Worm (Caenorhabditis elegans) whole organism, young adult: Measurements from ENCODE around the gene his-18.

Experiments
- B0035.1 ChIP-seq: sonication (generic microtip); optimal IDR thresholded peaks from 2 replicates; lab custom pipeline; 2016; ENCODE audit warnings: missing genetic modification characterization, mild to moderate bottlenecking, missing compliant biosample characterization, missing genotype, missing genetic modification reagents
- C06A6.2 ChIP-seq: fragments of 200-800 bp; sonication (Bioruptor generic); conservative IDR thresholded peaks from 2 replicates; pipeline ENCODE4 v1.3.6; 2022; ENCODE audit warnings: missing genetic modification characterization, missing compliant biosample characterization
- F10E7.11 ChIP-seq: sonication (generic microtip); optimal IDR thresholded peaks from 2 replicates; lab custom pipeline; 2017; ENCODE audit warnings: mild to moderate bottlenecking, missing genetic modification characterization, moderate library complexity, missing compliant biosample characterization
- F22D6.2 ChIP-seq: sonication (generic microtip); optimal IDR thresholded peaks from 2 replicates; lab custom pipeline; 2016; ENCODE audit warnings: mild to moderate bottlenecking, missing genetic modification characterization, missing compliant biosample characterization
- F52B5.7 ChIP-seq: sonication (generic microtip); optimal IDR thresholded peaks from 2 replicates; lab custom pipeline; 2016; ENCODE audit warnings: mild to moderate bottlenecking, missing genetic modification characterization, missing compliant biosample characterization
- K11D2.4 ChIP-seq: fragments of 200-800 bp; sonication (Bioruptor generic); IDR thresholded peaks from 2 replicates; pipeline ENCODE4 v1.3.6; 2022; ENCODE audit warnings: missing genetic modification reagents, missing genetic modification characterization, missing compliant biosample characterization
- T07F8.4 ChIP-seq: sonication (generic microtip); optimal IDR thresholded peaks from 2 replicates; lab custom pipeline; 2016; ENCODE audit warnings: mild to moderate bottlenecking, missing genetic modification characterization, moderate library complexity, missing compliant biosample characterization
- Y53F4B.3 ChIP-seq: fragments of 200-800 bp; sonication (Bioruptor generic); IDR thresholded peaks from 2 replicates; pipeline ENCODE4 v1.3.6; 2022; ENCODE audit warnings: missing genetic modification reagents, missing genetic modification characterization, missing compliant biosample characterization
- ZK185.1 ChIP-seq: sonication (generic microtip); optimal IDR thresholded peaks from 2 replicates; lab custom pipeline; 2016; ENCODE audit warnings: mild to moderate bottlenecking, missing genetic modification characterization, missing compliant biosample characterization; ENCODE audit not compliant: poor library complexity, severe bottlenecking
- ama-1 ChIP-seq, 3 experiments: fragments of 150-350 bp in 1 of 3; sonication (generic microtip) in 2 of 3; optimal IDR thresholded peaks; 2 replicates each; lab custom pipeline; 2014 to 2018; ENCODE audit warnings: missing biosample characterization in 2 of 3, missing genetic modification characterization in 2 of 3, missing genetic modification reagents in 2 of 3
- attf-5 ChIP-seq: fragments of 200-800 bp; sonication (Bioruptor generic); optimal IDR thresholded peaks from 2 replicates; lab custom pipeline; 2018; ENCODE audit warnings: mild to moderate bottlenecking, missing genetic modification characterization, missing compliant biosample characterization
- attf-6 ChIP-seq: fragments of 200-800 bp; sonication (Bioruptor generic); IDR thresholded peaks from 2 replicates; pipeline ENCODE4 v1.3.6; 2022; ENCODE audit warnings: missing genetic modification reagents, missing genetic modification characterization, missing compliant biosample characterization
- cebp-1 ChIP-seq, 2 experiments: fragments of 200-800 bp in 1 of 2; sonication (Bioruptor generic) in 1 of 2; sonication (generic microtip) in 1 of 2; IDR thresholded peaks in 1 of 2; optimal IDR thresholded peaks in 1 of 2; 2 replicates each; pipeline versions ENCODE4 v1.3.6 to Lab custom; 2017 to 2022; ENCODE audit warnings: missing compliant biosample characterization in 2 of 2, missing genetic modification characterization in 2 of 2, mild to moderate bottlenecking in 1 of 2, missing genetic modification reagents in 1 of 2, moderate library complexity in 1 of 2
- ceh-40 ChIP-seq: fragments of 200-800 bp; sonication (Bioruptor generic); IDR thresholded peaks from 2 replicates; pipeline ENCODE4 v1.3.6; 2022; ENCODE audit warnings: missing genetic modification characterization, missing compliant biosample characterization
- ceh-79 ChIP-seq: sonication (generic microtip); optimal IDR thresholded peaks from 2 replicates; lab custom pipeline; 2017; ENCODE audit warnings: mild to moderate bottlenecking, missing genetic modification characterization, missing compliant biosample characterization
- ceh-91 ChIP-seq: fragments of 200-800 bp; sonication (Bioruptor generic); IDR thresholded peaks from 2 replicates; pipeline ENCODE4 v1.3.6; 2022; ENCODE audit warnings: missing genetic modification reagents, missing genetic modification characterization, missing compliant biosample characterization
- dpff-1 ChIP-seq: sonication (generic microtip); optimal IDR thresholded peaks from 2 replicates; lab custom pipeline; 2017; ENCODE audit warnings: mild to moderate bottlenecking, missing genetic modification characterization, missing compliant biosample characterization
- gei-17 ChIP-seq: fragments of 200-800 bp; sonication (Bioruptor generic); optimal IDR thresholded peaks from 2 replicates; lab custom pipeline; 2018; ENCODE audit warnings: mild to moderate bottlenecking, missing genetic modification characterization, missing compliant biosample characterization
- hlh-26 ChIP-seq: fragments of 200-800 bp; sonication (Bioruptor generic); conservative IDR thresholded peaks from 2 replicates; pipeline ENCODE4 v1.3.6; 2022; ENCODE audit warnings: missing genetic modification reagents, missing genetic modification characterization, missing compliant biosample characterization
- hsf-1 ChIP-seq: fragments of 200-800 bp; sonication (Bioruptor generic); IDR thresholded peaks from 2 replicates; pipeline ENCODE4 v1.3.6; 2022; ENCODE audit warnings: missing genetic modification reagents, missing genetic modification characterization, missing compliant biosample characterization
- lag-1 ChIP-seq: fragments of 200-800 bp; sonication (Bioruptor generic); IDR thresholded peaks from 2 replicates; pipeline ENCODE4 v1.3.6; 2022; ENCODE audit warnings: missing genetic modification reagents, missing genetic modification characterization, missing compliant biosample characterization
- lin-40 ChIP-seq: sonication (generic microtip); optimal IDR thresholded peaks from 2 replicates; lab custom pipeline; 2016; ENCODE audit warnings: missing genetic modification characterization, mild to moderate bottlenecking, missing compliant biosample characterization, missing genotype, missing genetic modification reagents
- lin-54 ChIP-seq: fragments of 200-800 bp; sonication (Bioruptor generic); optimal IDR thresholded peaks from 2 replicates; lab custom pipeline; 2018; ENCODE audit warnings: mild to moderate bottlenecking, missing genetic modification characterization, missing compliant biosample characterization
- lsy-27 ChIP-seq: sonication (generic microtip); optimal IDR thresholded peaks from 2 replicates; lab custom pipeline; 2017; ENCODE audit warnings: missing genetic modification characterization, mild to moderate bottlenecking, missing compliant biosample characterization, antibody characterized with exemption, missing genotype, borderline replicate concordance; ENCODE audit not compliant: insufficient read depth
- madf-3 ChIP-seq: fragments of 200-800 bp; sonication (Bioruptor generic); IDR thresholded peaks from 2 replicates; pipeline ENCODE4 v1.3.6; 2022; ENCODE audit warnings: missing genetic modification reagents, missing genetic modification characterization, missing compliant biosample characterization
- mes-4 ChIP-seq: sonication (generic microtip); optimal IDR thresholded peaks from 2 replicates; lab custom pipeline; 2016; ENCODE audit warnings: missing genotype, missing genetic modification characterization, missing compliant biosample characterization
- mxl-1 ChIP-seq: sonication (generic microtip); optimal IDR thresholded peaks from 2 replicates; lab custom pipeline; 2016; ENCODE audit warnings: missing genetic modification characterization, missing compliant biosample characterization
- nfya-1 ChIP-seq: sonication (generic microtip); optimal IDR thresholded peaks from 2 replicates; lab custom pipeline; 2017; ENCODE audit warnings: antibody characterized with exemption, missing compliant biosample characterization, missing genetic modification characterization, borderline replicate concordance; ENCODE audit not compliant: insufficient read depth
- nfya-2 ChIP-seq: fragments of 200-800 bp; sonication (Bioruptor generic); IDR thresholded peaks from 2 replicates; pipeline ENCODE4 v1.3.6; 2022; ENCODE audit warnings: missing genetic modification reagents, missing genetic modification characterization, missing compliant biosample characterization
- nhr-179 ChIP-seq: sonication (generic microtip); optimal IDR thresholded peaks from 2 replicates; lab custom pipeline; 2016; ENCODE audit warnings: mild to moderate bottlenecking, missing genetic modification characterization, missing compliant biosample characterization
- nhr-80 ChIP-seq: sonication (generic microtip); optimal IDR thresholded peaks from 2 replicates; lab custom pipeline; 2016; ENCODE audit warnings: missing genetic modification characterization, missing compliant biosample characterization
- pbrm-1 ChIP-seq: fragments of 200-800 bp; sonication (Bioruptor generic); IDR thresholded peaks from 2 replicates; pipeline ENCODE4 v1.3.6; 2022; ENCODE audit warnings: missing genetic modification reagents, missing genetic modification characterization, missing compliant biosample characterization
- sdz-38 ChIP-seq: sonication (generic microtip); optimal IDR thresholded peaks from 2 replicates; lab custom pipeline; 2016; ENCODE audit warnings: missing genotype, missing genetic modification characterization, missing compliant biosample characterization
- ztf-26 ChIP-seq: sonication (generic microtip); optimal IDR thresholded peaks from 2 replicates; lab custom pipeline; 2017; ENCODE audit warnings: missing genetic modification characterization, missing compliant biosample characterization
- ztf-28 ChIP-seq: fragments of 200-800 bp; sonication (Bioruptor generic); IDR thresholded peaks from 2 replicates; pipeline ENCODE4 v1.3.6; 2022; ENCODE audit warnings: missing genetic modification reagents, missing genetic modification characterization, missing compliant biosample characterization
- ztf-3 ChIP-seq: fragments of 200-800 bp; sonication (Bioruptor generic); optimal IDR thresholded peaks from 2 replicates; lab custom pipeline; 2018; ENCODE audit warnings: mild to moderate bottlenecking, missing genetic modification characterization, missing compliant biosample characterization

The his-18 gene

DNA sequence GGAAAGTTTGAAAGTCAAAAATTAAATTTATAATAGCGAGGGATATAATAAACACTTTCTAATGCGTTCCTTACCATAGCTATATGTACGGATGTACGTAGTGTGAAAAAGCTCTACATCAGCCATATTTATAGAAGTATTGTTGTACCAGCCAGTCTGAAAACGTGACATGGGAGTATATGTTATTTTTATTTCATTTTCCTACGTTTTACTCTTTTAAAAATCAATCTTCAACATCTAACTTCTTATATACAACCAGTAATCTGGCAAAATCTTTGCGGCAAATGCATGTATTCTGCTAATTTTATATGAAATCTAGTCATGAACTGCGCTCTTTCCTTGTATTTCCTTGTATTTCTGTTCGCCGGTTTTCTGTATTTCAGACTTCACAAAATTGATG, 34.3 kb downstream of the his-18 start, which contains the start of gene H14N18.2:
Gene H14N18.2 (plus strand): TSS at position 301 of the 400 bp plus-strand sequence.
- TF ChIP-seq ZK185.1 (tag; lab: Kevin White, UChicago), result no peak
- TF ChIP-seq dpff-1 (tag; lab: Kevin White, UChicago), result no peak
- no peak for TF ChIP-seq T07F8.4 (tag; lab: Kevin White, UChicago)
- TF ChIP-seq nfya-2 (GFP tag; lab: Robert Waterston, UW), result no peak
- no peak for TF ChIP-seq F22D6.2 (tag; lab: Kevin White, UChicago)
- no peak for TF ChIP-seq mxl-1 (tag; lab: Kevin White, UChicago)
- TF ChIP-seq ztf-3 (GFP tag; lab: Kevin White, UChicago), result no peak
- TF ChIP-seq pbrm-1 (GFP tag; lab: Robert Waterston, UW), result no peak
- no peak for TF ChIP-seq ceh-40 (GFP tag; lab: Robert Waterston, UW)
- no peak for TF ChIP-seq hlh-26 (GFP tag; lab: Robert Waterston, UW)
- TF ChIP-seq nfya-1 (tag; lab: Kevin White, UChicago), result no peak
- TF ChIP-seq F52B5.7 (tag; lab: Kevin White, UChicago), result no peak
- TF ChIP-seq ceh-79 (tag; lab: Kevin White, UChicago), result no peak
- no peak for TF ChIP-seq lsy-27 (tag; lab: Kevin White, UChicago)
- TF ChIP-seq lag-1 (GFP tag; lab: Robert Waterston, UW), result no peak
- no peak for TF ChIP-seq madf-3 (GFP tag; lab: Robert Waterston, UW)

DNA sequence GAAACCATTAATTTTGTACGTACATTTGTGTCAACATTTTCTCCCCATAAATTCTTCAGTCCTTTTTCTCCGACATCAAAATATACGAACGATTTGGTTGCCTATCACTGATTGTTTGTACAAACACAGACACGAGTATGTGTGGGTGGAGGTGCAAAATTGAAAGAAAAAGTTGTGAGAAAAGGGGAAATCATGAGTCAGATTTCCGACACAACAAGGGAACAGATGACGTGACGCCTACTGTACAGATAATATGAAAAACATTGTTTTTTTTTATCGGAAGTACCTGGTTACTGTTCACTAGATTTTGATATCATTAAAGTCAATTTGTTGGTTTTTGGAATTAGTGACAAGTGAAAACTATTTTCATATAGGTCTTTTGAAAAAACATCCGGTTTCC, 36.2 kb downstream of the his-18 start:
- TF ChIP-seq nhr-179 (tag; lab: Kevin White, UChicago) (no peak), F10E7.11 (tag; lab: Kevin White, UChicago) (no peak), B0035.1 (tag; lab: Kevin White, UChicago) (no peak), hsf-1 (no peak), mes-4 (tag; lab: Kevin White, UChicago) (no peak), ztf-28 (GFP tag; lab: Robert Waterston, UW) (no peak), sdz-38 (no peak), ceh-91 (no peak)
- TF ChIP-seq, all 124 proteins: peak for 0

DNA sequence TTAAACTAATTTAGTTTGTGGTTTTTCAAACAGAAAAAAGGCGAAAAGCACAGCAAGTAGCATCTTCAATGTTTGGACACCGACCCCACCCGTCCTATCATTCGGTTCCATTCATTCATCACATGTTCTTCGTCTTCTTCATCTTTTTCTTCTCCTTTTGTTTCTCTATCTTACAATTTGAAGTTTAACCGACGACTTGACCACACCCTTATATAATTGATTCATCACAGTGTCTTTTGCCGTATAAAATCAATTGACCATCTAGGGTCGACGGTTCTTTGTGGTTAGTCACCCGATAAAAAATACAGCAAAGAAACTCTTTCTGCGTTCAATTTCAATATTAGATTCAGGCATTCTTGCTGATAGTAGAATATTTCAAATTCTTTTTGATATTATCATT, 37.1 kb downstream of the his-18 start:
- TF ChIP-seq lin-40 (tag; lab: Kevin White, UChicago) (peak; percentile 18), attf-6 (GFP tag; lab: Robert Waterston, UW) (0 out of 2 replicates have a peak, but pooled peaks have one; percentile 16), lin-54 (peak; percentile 5), Y53F4B.3 (GFP tag; lab: Robert Waterston, UW) (no peak), ama-1 (optimal IDR thresholded peaks at IDR 0.05; lab: Kevin White, UChicago) (peak; percentile 29), ama-1 (GFP tag; optimal IDR thresholded peaks at IDR 0.05; lab: Kevin White, UChicago) (no peak), cebp-1 (GFP tag; IDR thresholded peaks at IDR 0.05; lab: Robert Waterston, UW) (no peak), cebp-1 (tag; optimal IDR thresholded peaks at IDR 0.05; lab: Kevin White, UChicago) (peak; percentile 15), attf-5 (GFP tag; lab: Kevin White, UChicago) (peak; percentile 15), C06A6.2 (GFP tag; lab: Robert Waterston, UW) (0 out of 2 replicates have a peak, but pooled peaks have one; percentile 9), gei-17 (GFP tag; lab: Kevin White, UChicago) (no peak), nhr-80 (peak; percentile 24), ztf-26 (tag; lab: Kevin White, UChicago) (peak; percentile 18), K11D2.4 (GFP tag; lab: Robert Waterston, UW) (no peak)
